Fruit fly (Drosophila melanogaster) whole organism, embryonic: ENCODE measurements around the gene CG34303.
A peak's percentile ranks its signal among the peaks of the same experiment; 100 is the strongest.

Experiments
- Bteb2 ChIP-seq: fragments of 200-800 bp; sonication (Bioruptor generic); optimal IDR thresholded peaks from 2 replicates; lab custom pipeline; 2016; ENCODE audit warnings: missing biosample characterization, missing genetic modification characterization
- CG1024 ChIP-seq: fragments of 200-800 bp; sonication (Bioruptor generic); IDR thresholded peaks from 2 replicates; pipeline ENCODE4 v1.3.6; 2022; ENCODE audit warnings: missing biosample characterization, missing genetic modification characterization
- CG10654 ChIP-seq: fragments of 200-800 bp; sonication (Bioruptor generic); optimal IDR thresholded peaks from 2 replicates; lab custom pipeline; 2016; ENCODE audit warnings: missing biosample characterization, missing genetic modification characterization
- CG11695 ChIP-seq: fragments of 200-800 bp; sonication (Bioruptor generic); IDR thresholded peaks from 3 replicates; pipeline ENCODE4 v1.3.6; 2022; ENCODE audit warnings: missing biosample characterization, missing genetic modification characterization
- CG11723 ChIP-seq: fragments of 200-800 bp; sonication (Bioruptor generic); optimal IDR thresholded peaks from 2 replicates; lab custom pipeline; 2017; ENCODE audit warnings: missing biosample characterization, mild to moderate bottlenecking, missing genetic modification characterization
- CG12391 ChIP-seq: fragments of 200-800 bp; sonication (Bioruptor generic); optimal IDR thresholded peaks from 3 replicates; lab custom pipeline; 2018; ENCODE audit warnings: missing biosample characterization, mild to moderate bottlenecking, missing genetic modification characterization, moderate library complexity
- CG13287 ChIP-seq: fragments of 200-800 bp; sonication (Bioruptor generic); IDR thresholded peaks from 2 replicates; pipeline ENCODE4 v1.3.6; 2022; ENCODE audit warnings: missing biosample characterization, missing genetic modification characterization; ENCODE audit not compliant: partially characterized antibody
- CG16813 ChIP-seq: fragments of 200-800 bp; sonication (Bioruptor generic); IDR thresholded peaks from 3 replicates; pipeline ENCODE4 v1.3.6; 2022; ENCODE audit warnings: missing biosample characterization, missing genetic modification characterization; ENCODE audit not compliant: partially characterized antibody
- CG17186 ChIP-seq: fragments of 200-800 bp; sonication (Bioruptor generic); optimal IDR thresholded peaks from 3 replicates; lab custom pipeline; 2017; ENCODE audit warnings: missing biosample characterization, missing genetic modification reagents, missing genetic modification characterization
- CG1792 ChIP-seq: fragments of 200-800 bp; sonication (Bioruptor generic); optimal IDR thresholded peaks from 2 replicates; lab custom pipeline; 2016; ENCODE audit warnings: missing biosample characterization, missing genetic modification characterization
- CG18619 ChIP-seq: fragments of 200-800 bp; sonication (Bioruptor generic); optimal IDR thresholded peaks from 3 replicates; lab custom pipeline; 2017; ENCODE audit warnings: missing biosample characterization, mild to moderate bottlenecking, missing genetic modification characterization
- CG2129 ChIP-seq: fragments of 200-800 bp; sonication (Bioruptor generic); IDR thresholded peaks from 2 replicates; pipeline ENCODE4 v1.3.6; 2022; ENCODE audit warnings: missing biosample characterization, missing genetic modification characterization; ENCODE audit not compliant: partially characterized antibody
- CG2875 ChIP-seq: fragments of 200-800 bp; sonication (Bioruptor generic); optimal IDR thresholded peaks from 2 replicates; lab custom pipeline; 2017; ENCODE audit warnings: missing biosample characterization, mild to moderate bottlenecking, missing genetic modification characterization, missing genetic modification reagents
- CG3995 ChIP-seq: fragments of 200-800 bp; sonication (Bioruptor generic); optimal IDR thresholded peaks from 3 replicates; lab custom pipeline; 2016; ENCODE audit warnings: missing biosample characterization, missing genetic modification characterization
- CG7786 ChIP-seq: fragments of 200-800 bp; sonication (Bioruptor generic); optimal IDR thresholded peaks from 2 replicates; lab custom pipeline; 2016; ENCODE audit warnings: missing biosample characterization, missing genetic modification characterization
- CG9727 ChIP-seq: fragments of 200-800 bp; sonication (Bioruptor generic); optimal IDR thresholded peaks from 3 replicates; lab custom pipeline; 2017; ENCODE audit warnings: missing biosample characterization, mild to moderate bottlenecking, missing genetic modification characterization
- CG9876 ChIP-seq: fragments of 200-800 bp; sonication (Bioruptor generic); optimal IDR thresholded peaks from 2 replicates; lab custom pipeline; 2016; ENCODE audit warnings: missing biosample characterization, missing genetic modification characterization
- Deaf1 ChIP-seq: fragments of 200-800 bp; optimal IDR thresholded peaks from 3 replicates; lab custom pipeline; 2019; ENCODE audit warnings: missing biosample characterization, mild to moderate bottlenecking, missing genetic modification characterization, moderate library complexity
- Dll ChIP-seq: fragments of 200-800 bp; sonication (Bioruptor generic); IDR thresholded peaks from 4 replicates; pipeline ENCODE4 v1.3.6; 2022; ENCODE audit warnings: missing biosample characterization, missing genetic modification characterization; ENCODE audit not compliant: partially characterized antibody
- Doc3 ChIP-seq: fragments of 200-800 bp; sonication (Bioruptor generic); IDR thresholded peaks from 3 replicates; pipeline ENCODE4 v1.3.6; 2022; ENCODE audit warnings: missing biosample characterization, missing genetic modification characterization; ENCODE audit not compliant: partially characterized antibody
- ERR ChIP-seq: fragments of 200-800 bp; sonication (Bioruptor generic); optimal IDR thresholded peaks from 2 replicates; lab custom pipeline; 2016; ENCODE audit warnings: missing biosample characterization, missing genetic modification characterization
- Fer2 ChIP-seq: fragments of 200-800 bp; sonication (Bioruptor generic); optimal IDR thresholded peaks from 2 replicates; lab custom pipeline; 2018; ENCODE audit warnings: missing biosample characterization, mild to moderate bottlenecking, missing genetic modification characterization, moderate library complexity
- Hand ChIP-seq: fragments of 200-800 bp; sonication (Bioruptor generic); optimal IDR thresholded peaks from 2 replicates; lab custom pipeline; 2017; ENCODE audit warnings: mild to moderate bottlenecking, missing biosample characterization, missing genetic modification reagents, missing genetic modification characterization
- NFAT ChIP-seq: fragments of 200-800 bp; sonication (Bioruptor generic); IDR thresholded peaks from 2 replicates; pipeline ENCODE4 v1.3.6; 2022; ENCODE audit warnings: missing biosample characterization, missing genetic modification characterization
- NfI ChIP-seq: fragments of 200-800 bp; sonication (Bioruptor generic); optimal IDR thresholded peaks from 3 replicates; lab custom pipeline; 2018; ENCODE audit warnings: missing biosample characterization, mild to moderate bottlenecking, missing genetic modification characterization, moderate library complexity
- Stat92E ChIP-seq, 3 experiments: fragments of >200 bp in 2 of 3; fragments of 200-800 bp in 1 of 3; sonication (Bioruptor generic) in 1 of 3; optimal IDR thresholded peaks; 2 replicates each; lab custom pipeline; 2017 to 2019; ENCODE audit warnings: missing biosample characterization in 3 of 3, missing genetic modification characterization in 3 of 3, mild to moderate bottlenecking in 1 of 3, moderate library complexity in 1 of 3
- ac ChIP-seq: fragments of 200-800 bp; sonication (Bioruptor generic); optimal IDR thresholded peaks from 3 replicates; lab custom pipeline; 2017; ENCODE audit warnings: missing biosample characterization, mild to moderate bottlenecking, missing genetic modification characterization
- ash1 ChIP-seq: fragments of 200-800 bp; sonication (Bioruptor generic); optimal IDR thresholded peaks from 2 replicates; lab custom pipeline; 2018; ENCODE audit warnings: missing biosample characterization, mild to moderate bottlenecking, missing genetic modification characterization
- bcd ChIP-seq: fragments of 200-800 bp; sonication (Bioruptor generic); optimal IDR thresholded peaks from 2 replicates; lab custom pipeline; 2017; ENCODE audit warnings: missing biosample characterization, mild to moderate bottlenecking, missing genetic modification characterization
- bsh ChIP-seq, 2 experiments: fragments of 200-800 bp; sonication (Bioruptor generic); optimal IDR thresholded peaks; 2 replicates each; lab custom pipeline; 2017 to 2018; ENCODE audit warnings: mild to moderate bottlenecking in 2 of 2, missing biosample characterization in 2 of 2, missing genetic modification characterization in 2 of 2, moderate library complexity in 1 of 2
- cas ChIP-seq: fragments of 200-800 bp; sonication (Bioruptor generic); IDR thresholded peaks from 2 replicates; pipeline ENCODE4 v1.3.6; 2022; ENCODE audit warnings: missing biosample characterization, missing genetic modification characterization
- dmrt99B ChIP-seq: fragments of 200-800 bp; sonication (Bioruptor generic); optimal IDR thresholded peaks from 2 replicates; lab custom pipeline; 2018; ENCODE audit warnings: missing biosample characterization, mild to moderate bottlenecking, missing genetic modification characterization, moderate library complexity
- dysf ChIP-seq: fragments of 200-800 bp; sonication (Bioruptor generic); IDR thresholded peaks from 3 replicates; pipeline ENCODE4 v1.3.6; 2022; ENCODE audit warnings: missing biosample characterization, missing genetic modification characterization
- eve ChIP-seq, 2 experiments: fragments of >200 bp; optimal IDR thresholded peaks; 2 replicates each; lab custom pipeline; 2017; ENCODE audit warnings: missing biosample characterization in 2 of 2, missing genetic modification characterization in 2 of 2
- eyg ChIP-seq: fragments of 200-800 bp; sonication (Bioruptor generic); optimal IDR thresholded peaks from 3 replicates; lab custom pipeline; 2016; ENCODE audit warnings: missing biosample characterization, missing genetic modification characterization
- fd96Cb ChIP-seq: fragments of 200-800 bp; sonication (Bioruptor generic); optimal IDR thresholded peaks from 2 replicates; lab custom pipeline; 2018; ENCODE audit warnings: missing biosample characterization, mild to moderate bottlenecking, missing genetic modification characterization, moderate library complexity
- gce ChIP-seq: fragments of 200-800 bp; sonication (Bioruptor generic); IDR thresholded peaks from 3 replicates; pipeline ENCODE4 v1.3.6; 2022; ENCODE audit warnings: missing biosample characterization, missing genetic modification characterization
- grau ChIP-seq: fragments of 200-800 bp; optimal IDR thresholded peaks from 3 replicates; lab custom pipeline; 2019; ENCODE audit warnings: missing biosample characterization, mild to moderate bottlenecking, missing genetic modification characterization, moderate library complexity
- hbn ChIP-seq: fragments of 200-800 bp; sonication (Bioruptor generic); IDR thresholded peaks from 2 replicates; pipeline ENCODE4 v1.3.6; 2022; ENCODE audit warnings: missing biosample characterization, missing genetic modification characterization; ENCODE audit not compliant: partially characterized antibody
- hkb ChIP-seq, 2 experiments: fragments of 200-800 bp in 1 of 2; fragments of >200 bp in 1 of 2; sonication (Bioruptor generic) in 1 of 2; IDR thresholded peaks in 1 of 2; optimal IDR thresholded peaks in 1 of 2; 2 replicates each; pipeline versions ENCODE4 v1.3.6 to Lab custom; 2017 to 2022; ENCODE audit warnings: missing biosample characterization in 1 of 2, missing genetic modification characterization in 1 of 2
- insv ChIP-seq, 2 experiments: fragments of 200-800 bp; sonication (Bioruptor generic); optimal IDR thresholded peaks; 3 replicates each; lab custom pipeline; 2016 to 2018; ENCODE audit warnings: missing biosample characterization in 2 of 2, missing genetic modification characterization in 2 of 2
- luna ChIP-seq: fragments of 200-800 bp; sonication (Bioruptor generic); optimal IDR thresholded peaks from 2 replicates; lab custom pipeline; 2016; ENCODE audit warnings: missing biosample characterization, missing genetic modification characterization
- pros ChIP-seq: fragments of 200-800 bp; sonication (Bioruptor generic); optimal IDR thresholded peaks from 3 replicates; lab custom pipeline; 2019; ENCODE audit warnings: missing biosample characterization, mild to moderate bottlenecking, missing genetic modification characterization, moderate library complexity
- salm ChIP-seq: fragments of 200-800 bp; sonication (Bioruptor generic); optimal IDR thresholded peaks from 2 replicates; lab custom pipeline; 2018; ENCODE audit warnings: missing biosample characterization, mild to moderate bottlenecking, missing genetic modification characterization
- tll ChIP-seq, 2 experiments: fragments of 200-800 bp in 1 of 2; fragments of >200 bp in 1 of 2; sonication (Bioruptor generic) in 1 of 2; optimal IDR thresholded peaks; 2 replicates each; lab custom pipeline; 2017 to 2019; ENCODE audit warnings: missing biosample characterization in 2 of 2, missing genetic modification characterization in 2 of 2, mild to moderate bottlenecking in 1 of 2, moderate library complexity in 1 of 2
- unpg ChIP-seq: fragments of 200-800 bp; sonication (Bioruptor generic); optimal IDR thresholded peaks from 3 replicates; lab custom pipeline; 2018; ENCODE audit warnings: missing biosample characterization, mild to moderate bottlenecking, missing genetic modification characterization, moderate library complexity
- zen2 ChIP-seq: fragments of 200-800 bp; sonication (Bioruptor generic); IDR thresholded peaks from 3 replicates; pipeline ENCODE4 v1.3.6; 2022; ENCODE audit warnings: missing biosample characterization, missing genetic modification characterization; ENCODE audit not compliant: partially characterized antibody

Gene CG34303

dm6 chr3R:10111815-10112185, 39.9 kb downstream of the CG34303 start (continued):
- TF ChIP-seq bcd (GFP tag; lab: Kevin White, UChicago): peak; percentile 24
- TF ChIP-seq bsh (GFP tag; optimal IDR thresholded peaks at IDR 0.05; lab: Kevin White, UChicago): peak in 1 of 2 experiments; percentile 37
- TF ChIP-seq ash1 (GFP tag; lab: Kevin White, UChicago): no peak
- TF ChIP-seq CG10654 (GFP tag; lab: Kevin White, UChicago): no peak
- TF ChIP-seq hbn (GFP tag; lab: Robert Waterston, UW): no peak
- TF ChIP-seq CG9876 (GFP tag; lab: Kevin White, UChicago): no peak
- peak; percentile 30 for TF ChIP-seq fd96Cb (tag; lab: Kevin White, UChicago)
- TF ChIP-seq CG1792 (GFP tag; lab: Kevin White, UChicago): no peak
- TF ChIP-seq dysf: 0 out of 3 replicates have a peak, but pooled peaks have one; percentile 16
- TF ChIP-seq CG2875: no peak
- TF ChIP-seq dmrt99B (tag; lab: Kevin White, UChicago): peak; percentile 5
- TF ChIP-seq grau (tag; lab: Kevin White, UChicago): peak; percentile 33
- no peak for TF ChIP-seq hkb (optimal IDR thresholded peaks at IDR 0.05; lab: Kevin White, UChicago)
- 0 out of 2 replicates have a peak, but pooled peaks have one; percentile 7 for TF ChIP-seq hkb (GFP tag; IDR thresholded peaks at IDR 0.05; lab: Robert Waterston, UW)
- no peak for TF ChIP-seq ERR
- 0 out of 3 replicates have a peak, but pooled peaks have one; percentile 10 for TF ChIP-seq CG11695 (GFP tag; lab: Robert Waterston, UW)
- peak; percentile 54 for TF ChIP-seq CG9727 (GFP tag; lab: Kevin White, UChicago)
- TF ChIP-seq unpg (GFP tag; lab: Kevin White, UChicago): peak; percentile 27
- 0 out of 3 replicates have a peak, but pooled peaks have one; percentile 25 for TF ChIP-seq gce (GFP tag; lab: Robert Waterston, UW)
- TF ChIP-seq CG18619 (GFP tag; lab: Kevin White, UChicago): peak; percentile 22
- TF ChIP-seq salm (tag; lab: Kevin White, UChicago): no peak
- TF ChIP-seq NfI: no peak
- no peak for TF ChIP-seq CG17186 (GFP tag; lab: Kevin White, UChicago)

dm6 chr3R:10111150-10111814, 40.4 kb downstream of the CG34303 start:
- no peak for TF ChIP-seq NFAT (GFP tag; lab: Robert Waterston, UW)
- no peak for TF ChIP-seq Stat92E (GFP tag; optimal IDR thresholded peaks at IDR 0.05; lab: Kevin White, UChicago)
- TF ChIP-seq eyg (GFP tag; lab: Kevin White, UChicago): no peak
- TF ChIP-seq Deaf1: peak; percentile 24
- TF ChIP-seq CG3995: no peak
- TF ChIP-seq ac (GFP tag; lab: Kevin White, UChicago): no peak
- no peak for TF ChIP-seq CG1024 (GFP tag; lab: Robert Waterston, UW)
- no peak for TF ChIP-seq CG11723 (GFP tag; lab: Kevin White, UChicago)
- TF ChIP-seq pros: peak; percentile 7
- peak; percentile 7 for TF ChIP-seq CG12391
- TF ChIP-seq cas (GFP tag; lab: Robert Waterston, UW): no peak
- peak in 1 of 2 experiments; percentile 73 for TF ChIP-seq tll (GFP tag; optimal IDR thresholded peaks at IDR 0.05; lab: Kevin White, UChicago)
- TF ChIP-seq CG2129 (GFP tag; lab: Robert Waterston, UW): no peak
- TF ChIP-seq CG17186 (GFP tag; lab: Kevin White, UChicago): no peak
- TF ChIP-seq Bteb2 (GFP tag; lab: Kevin White, UChicago): no peak
- 0 out of 3 replicates have a peak, but pooled peaks have one; percentile 6 for TF ChIP-seq zen2 (GFP tag; lab: Robert Waterston, UW)
- no peak for TF ChIP-seq Dll
- no peak for TF ChIP-seq Fer2
- TF ChIP-seq luna (GFP tag; lab: Kevin White, UChicago): no peak
- TF ChIP-seq Doc3 (GFP tag; lab: Robert Waterston, UW): no peak
- no peak for TF ChIP-seq eve (GFP tag; optimal IDR thresholded peaks at IDR 0.05; lab: Kevin White, UChicago)
- no peak for TF ChIP-seq CG7786
- peak in 1 of 2 experiments; percentile 46 for TF ChIP-seq insv (GFP tag; optimal IDR thresholded peaks at IDR 0.05; lab: Kevin White, UChicago)
- no peak for TF ChIP-seq CG16813
- no peak for TF ChIP-seq Hand (GFP tag; lab: Kevin White, UChicago)
- TF ChIP-seq CG13287: no peak
